Worm (Caenorhabditis elegans): ENCODE measurements around the gene ctg-2.

The ctg-2 gene

DNA sequence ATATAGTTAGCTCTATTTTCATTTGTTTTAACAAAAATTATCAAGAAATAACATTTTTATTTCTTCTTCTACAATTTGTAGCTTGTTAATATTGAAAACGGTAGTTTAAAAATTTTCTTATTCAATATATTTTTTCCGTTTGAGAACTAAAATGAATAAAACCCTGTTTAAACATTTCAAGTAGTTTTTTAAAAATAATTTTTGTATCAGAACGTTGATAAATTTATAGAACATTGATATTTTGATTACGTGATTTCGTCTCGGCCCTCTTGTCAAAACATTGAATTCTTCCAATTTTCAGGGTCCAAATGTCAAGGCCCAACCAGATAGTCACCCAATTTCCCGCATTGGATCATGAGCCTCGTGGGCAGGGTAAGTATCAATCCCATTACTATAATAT, 25.6 kb downstream of the ctg-2 start, which contains the start of gene pqn-73:
pqn-73 (plus strand) TSS at position 301 of the 400 bp plus-strand sequence.
- TF ChIP-seq lsy-2 (tag; optimal IDR thresholded peaks at IDR 0.05) = no peak
- no peak for TF ChIP-seq unc-120 (tag; optimal IDR thresholded peaks at IDR 0.05; ENCODE audit: poor library complexity, severe bottlenecking)

DNA sequence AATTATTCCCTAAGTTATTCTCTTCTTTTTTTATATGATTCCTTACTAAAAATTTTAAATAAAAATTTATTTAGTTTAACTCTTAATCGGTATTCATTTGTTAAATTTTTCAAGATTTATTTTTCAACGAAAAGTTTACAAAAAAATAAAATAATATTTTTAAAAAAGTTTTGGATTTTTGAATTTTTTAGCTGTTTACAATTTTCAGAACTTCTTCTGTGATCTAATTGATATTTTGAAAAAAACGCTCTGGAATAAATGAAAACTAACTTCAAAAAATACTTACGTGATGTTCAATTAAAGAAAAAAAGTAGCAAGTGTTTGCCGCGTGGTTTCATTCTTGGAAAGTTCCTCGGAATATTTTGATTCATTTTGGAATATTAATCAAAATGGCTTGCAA, 30.5 kb downstream of the ctg-2 start, which contains the start of gene decr-1.2:
decr-1.2 (plus strand) TSS at position 301 of the 400 bp plus-strand sequence.
- TF ChIP-seq sem-2 (GFP tag; optimal IDR thresholded peaks at IDR 0.05) (no peak), pha-4 (tag; optimal IDR thresholded peaks at IDR 0.05) (no peak), sptf-1 (tag; optimal IDR thresholded peaks at IDR 0.05) (no peak), mls-2 (tag; optimal IDR thresholded peaks at IDR 0.05) (no peak), zip-8 (tag; optimal IDR thresholded peaks at IDR 0.05) (no peak), drap-1 (GFP tag; optimal IDR thresholded peaks at IDR 0.05) (no peak), unc-39 (tag; optimal IDR thresholded peaks at IDR 0.05) (no peak), elt-3 (tag; optimal IDR thresholded peaks at IDR 0.05) (no peak), ces-1 (GFP tag; optimal IDR thresholded peaks at IDR 0.05) (no peak), nhr-76 (tag; optimal IDR thresholded peaks at IDR 0.05) (no peak), bed-3 (GFP tag; optimal IDR thresholded peaks at IDR 0.05) (no peak), lin-32 (GFP tag; optimal IDR thresholded peaks at IDR 0.05) (no peak), ceh-39 (tag; optimal IDR thresholded peaks at IDR 0.05) (no peak), flh-1 (GFP tag; optimal IDR thresholded peaks at IDR 0.05) (no peak), tbx-8 (GFP tag; optimal IDR thresholded peaks at IDR 0.05) (no peak), lsy-2 (tag; optimal IDR thresholded peaks at IDR 0.05) (no peak), unc-120 (tag; optimal IDR thresholded peaks at IDR 0.05; ENCODE audit: poor library complexity, severe bottlenecking) (no peak), mep-1 (tag; optimal IDR thresholded peaks at IDR 0.05) (no peak), elt-1 (tag; optimal IDR thresholded peaks at IDR 0.05; ENCODE audit: borderline replicate concordance, insufficient read depth) (no peak), nhr-2 (tag; optimal IDR thresholded peaks at IDR 0.05) (no peak)

DNA sequence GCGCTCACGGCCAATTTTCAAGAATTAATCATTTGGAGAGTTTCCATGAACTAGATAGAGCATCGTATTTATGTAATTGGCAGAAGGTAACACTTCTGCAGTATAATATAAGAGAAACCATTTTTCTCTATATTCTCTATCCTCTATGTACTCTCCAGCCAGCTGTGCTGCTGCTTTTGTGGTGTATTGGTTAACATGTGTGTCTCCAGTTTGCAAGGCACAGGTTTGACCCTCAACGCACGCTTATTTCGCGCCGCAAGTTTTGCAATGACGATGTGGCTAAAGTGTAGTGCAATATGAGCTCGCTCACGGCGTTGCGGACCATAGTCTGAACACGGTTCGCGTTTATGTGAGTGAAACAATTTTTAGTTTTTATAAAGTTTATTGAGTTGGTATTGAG, 32.1 kb downstream of the ctg-2 start:
- peak; percentile 80 for TF ChIP-seq pha-4 (tag; optimal IDR thresholded peaks at IDR 0.05)
- peak; percentile 74 for TF ChIP-seq hlh-1 (tag; optimal IDR thresholded peaks at IDR 0.05)
- TF ChIP-seq blmp-1 (tag; optimal IDR thresholded peaks at IDR 0.05) = no peak
- peak; percentile 90 for TF ChIP-seq M03D4.4 (tag; optimal IDR thresholded peaks at IDR 0.05)
- TF ChIP-seq lsy-2 (tag; optimal IDR thresholded peaks at IDR 0.05) = peak; percentile 17
- TF ChIP-seq tbx-8 (GFP tag; optimal IDR thresholded peaks at IDR 0.05) = peak; percentile 84
- peak; percentile 84 for TF ChIP-seq bed-3 (GFP tag; optimal IDR thresholded peaks at IDR 0.05)
- TF ChIP-seq nhr-12 (tag; optimal IDR thresholded peaks at IDR 0.05) = no peak
- TF ChIP-seq snpc-4 (tag; optimal IDR thresholded peaks at IDR 0.05) = no peak
- no peak for TF ChIP-seq ceh-39 (tag; optimal IDR thresholded peaks at IDR 0.05)
- peak; percentile 29 for TF ChIP-seq ztf-11 (tag; optimal IDR thresholded peaks at IDR 0.05)
- peak; percentile 68 for TF ChIP-seq unc-120 (tag; optimal IDR thresholded peaks at IDR 0.05; ENCODE audit: poor library complexity, severe bottlenecking)
- no peak for TF ChIP-seq elt-3 (tag; optimal IDR thresholded peaks at IDR 0.05)
- peak; percentile 81 for TF ChIP-seq sem-2 (GFP tag; optimal IDR thresholded peaks at IDR 0.05)
- TF ChIP-seq ceh-43 (GFP tag; optimal IDR thresholded peaks at IDR 0.05) = peak; percentile 85
- TF ChIP-seq elt-1 (tag; optimal IDR thresholded peaks at IDR 0.05; ENCODE audit: borderline replicate concordance, insufficient read depth) = no peak
- TF ChIP-seq flh-1 (GFP tag; optimal IDR thresholded peaks at IDR 0.05) = peak; percentile 72
- TF ChIP-seq zip-8 (tag; optimal IDR thresholded peaks at IDR 0.05) = no peak
- TF ChIP-seq unc-39 (tag; optimal IDR thresholded peaks at IDR 0.05) = peak; percentile 91
- no peak for TF ChIP-seq nhr-2 (tag; optimal IDR thresholded peaks at IDR 0.05)
- no peak for TF ChIP-seq lin-13 (tag; optimal IDR thresholded peaks at IDR 0.05)
- TF ChIP-seq nhr-28 (tag; optimal IDR thresholded peaks at IDR 0.05) = peak; percentile 37
- TF ChIP-seq mls-2 (tag; optimal IDR thresholded peaks at IDR 0.05) = peak; percentile 90
- TF ChIP-seq mep-1 (tag; optimal IDR thresholded peaks at IDR 0.05) = peak; percentile 27
- no peak for TF ChIP-seq mab-5 (tag; optimal IDR thresholded peaks at IDR 0.05)
- TF ChIP-seq ceh-83 (GFP tag; optimal IDR thresholded peaks at IDR 0.05) = peak; percentile 96
- TF ChIP-seq ham-2 (GFP tag; optimal IDR thresholded peaks at IDR 0.05) = peak; percentile 89
- peak; percentile 86 for TF ChIP-seq lin-32 (GFP tag; optimal IDR thresholded peaks at IDR 0.05)
- no peak for TF ChIP-seq nhr-76 (tag; optimal IDR thresholded peaks at IDR 0.05)
- peak; percentile 57 for TF ChIP-seq unc-62 (GFP tag; optimal IDR thresholded peaks at IDR 0.05)
- no peak for TF ChIP-seq nhr-237 (tag; optimal IDR thresholded peaks at IDR 0.05)
- TF ChIP-seq cnd-1 (tag; optimal IDR thresholded peaks at IDR 0.05) = peak; percentile 94
- no peak for TF ChIP-seq sptf-1 (tag; optimal IDR thresholded peaks at IDR 0.05)
- no peak for TF ChIP-seq ces-1 (GFP tag; optimal IDR thresholded peaks at IDR 0.05)
- TF ChIP-seq drap-1 (GFP tag; optimal IDR thresholded peaks at IDR 0.05) = no peak
